Fruit fly (Drosophila melanogaster) whole organism, embryonic: ENCODE results near the gene CG8861.

ENCODE experiments used
- Aef1 ChIP-seq: fragments of 200-800 bp; sonication (Bioruptor generic); IDR thresholded peaks from 3 replicates; pipeline ENCODE4 v1.3.6; 2022; ENCODE audit warnings: missing biosample characterization, missing genetic modification characterization
- B-H2 ChIP-seq: fragments of 200-800 bp; sonication (Bioruptor generic); optimal IDR thresholded peaks from 2 replicates; lab custom pipeline; 2018; ENCODE audit warnings: missing biosample characterization, mild to moderate bottlenecking, missing genetic modification characterization
- CG10321 ChIP-seq: fragments of 200-800 bp; sonication (Bioruptor generic); IDR thresholded peaks from 2 replicates; pipeline ENCODE4 v1.3.6; 2022; ENCODE audit warnings: missing biosample characterization, missing genetic modification characterization
- CG10543 ChIP-seq: fragments of 200-800 bp; sonication (Bioruptor generic); optimal IDR thresholded peaks from 3 replicates; lab custom pipeline; 2017; ENCODE audit warnings: missing biosample characterization, mild to moderate bottlenecking, missing genetic modification characterization, moderate library complexity
- CG10979 ChIP-seq: fragments of 200-800 bp; sonication (Bioruptor generic); optimal IDR thresholded peaks from 2 replicates; lab custom pipeline; 2018; ENCODE audit warnings: missing biosample characterization, mild to moderate bottlenecking, missing genetic modification characterization, moderate library complexity
- CG11093 ChIP-seq: fragments of 200-800 bp; sonication (Bioruptor generic); IDR thresholded peaks from 3 replicates; pipeline ENCODE4 v1.3.6; 2022; ENCODE audit warnings: missing biosample characterization, missing genetic modification characterization
- CG11247 ChIP-seq: fragments of 200-800 bp; sonication (Bioruptor generic); IDR thresholded peaks from 2 replicates; pipeline ENCODE4 v1.3.6; 2022; ENCODE audit warnings: missing biosample characterization, missing genetic modification characterization
- CG12104 ChIP-seq: fragments of 200-800 bp; sonication (Bioruptor generic); optimal IDR thresholded peaks from 3 replicates; lab custom pipeline; 2016; ENCODE audit warnings: missing biosample characterization, missing genetic modification characterization
- CG12155 ChIP-seq: fragments of 200-800 bp; sonication (Bioruptor generic); optimal IDR thresholded peaks from 3 replicates; lab custom pipeline; 2016; ENCODE audit warnings: missing biosample characterization, missing genetic modification characterization
- CG12391 ChIP-seq: fragments of 200-800 bp; sonication (Bioruptor generic); optimal IDR thresholded peaks from 3 replicates; lab custom pipeline; 2018; ENCODE audit warnings: missing biosample characterization, mild to moderate bottlenecking, missing genetic modification characterization, moderate library complexity
- CG12659 ChIP-seq: fragments of 200-800 bp; sonication (Bioruptor generic); optimal IDR thresholded peaks from 3 replicates; lab custom pipeline; 2017; ENCODE audit warnings: mild to moderate bottlenecking, missing biosample characterization, missing genetic modification reagents, missing genetic modification characterization
- CG13775 ChIP-seq: fragments of 200-800 bp; sonication (Bioruptor generic); optimal IDR thresholded peaks from 3 replicates; lab custom pipeline; 2017; ENCODE audit warnings: missing biosample characterization, mild to moderate bottlenecking, missing genetic modification characterization
- CG14667 ChIP-seq: fragments of 200-800 bp; sonication (Bioruptor generic); IDR thresholded peaks from 2 replicates; pipeline ENCODE4 v1.3.6; 2022; ENCODE audit warnings: missing biosample characterization, missing genetic modification characterization
- CG15479 ChIP-seq: fragments of 200-800 bp; sonication (Bioruptor generic); optimal IDR thresholded peaks from 3 replicates; lab custom pipeline; 2019; ENCODE audit warnings: missing biosample characterization, mild to moderate bottlenecking, missing genetic modification characterization, moderate library complexity
- CG17361 ChIP-seq: fragments of 200-800 bp; sonication (Bioruptor generic); IDR thresholded peaks from 3 replicates; pipeline ENCODE4 v1.3.6; 2022; ENCODE audit warnings: missing biosample characterization, missing genetic modification characterization
- CG18262 ChIP-seq: fragments of 200-800 bp; optimal IDR thresholded peaks from 3 replicates; lab custom pipeline; 2019; ENCODE audit warnings: missing biosample characterization, mild to moderate bottlenecking, missing genetic modification characterization, moderate library complexity
- CG2120 ChIP-seq: fragments of 200-800 bp; sonication (Bioruptor generic); optimal IDR thresholded peaks from 3 replicates; lab custom pipeline; 2016; ENCODE audit warnings: missing biosample characterization, missing genetic modification characterization
- CG31224 ChIP-seq: fragments of 200-800 bp; sonication (Bioruptor generic); IDR thresholded peaks from 2 replicates; pipeline ENCODE4 v1.3.6; 2022; ENCODE audit warnings: missing biosample characterization, missing genetic modification characterization
- CG6854 ChIP-seq: fragments of 200-800 bp; sonication (Bioruptor generic); optimal IDR thresholded peaks from 3 replicates; lab custom pipeline; 2017; ENCODE audit warnings: missing biosample characterization, mild to moderate bottlenecking, missing genetic modification characterization
- CG7271 ChIP-seq: fragments of 200-800 bp; sonication (Bioruptor generic); optimal IDR thresholded peaks from 2 replicates; lab custom pipeline; 2018; ENCODE audit warnings: missing biosample characterization, mild to moderate bottlenecking, missing genetic modification characterization, moderate library complexity
- CG7745 ChIP-seq: fragments of 200-800 bp; sonication (Bioruptor generic); optimal IDR thresholded peaks from 2 replicates; lab custom pipeline; 2018; ENCODE audit warnings: missing biosample characterization, mild to moderate bottlenecking, missing genetic modification characterization, moderate library complexity
- CG8290 ChIP-seq, 3 experiments: fragments of 200-800 bp; sonication (Bioruptor generic); optimal IDR thresholded peaks; 2 replicates each; lab custom pipeline; 2016 to 2019; ENCODE audit warnings: missing biosample characterization in 3 of 3, missing genetic modification characterization in 3 of 3, mild to moderate bottlenecking in 2 of 3, moderate library complexity in 1 of 3
- CG9727 ChIP-seq: fragments of 200-800 bp; sonication (Bioruptor generic); optimal IDR thresholded peaks from 3 replicates; lab custom pipeline; 2017; ENCODE audit warnings: missing biosample characterization, mild to moderate bottlenecking, missing genetic modification characterization
- CrebB ChIP-seq: fragments of 200-800 bp; sonication (Bioruptor generic); optimal IDR thresholded peaks from 3 replicates; lab custom pipeline; 2018; ENCODE audit warnings: missing biosample characterization, mild to moderate bottlenecking, missing genetic modification characterization
- D19A ChIP-seq: fragments of 200-800 bp; optimal IDR thresholded peaks from 3 replicates; lab custom pipeline; 2019; ENCODE audit warnings: missing biosample characterization, mild to moderate bottlenecking, missing genetic modification characterization, moderate library complexity
- Dip3 ChIP-seq: fragments of 200-800 bp; sonication (Bioruptor generic); optimal IDR thresholded peaks from 3 replicates; lab custom pipeline; 2016; ENCODE audit warnings: missing biosample characterization, missing genetic modification characterization
- Dp ChIP-seq: fragments of 200-800 bp; sonication (Bioruptor generic); optimal IDR thresholded peaks from 2 replicates; lab custom pipeline; 2018; ENCODE audit warnings: missing biosample characterization, mild to moderate bottlenecking, missing genetic modification characterization, moderate library complexity
- HHEX ChIP-seq: fragments of 200-800 bp; sonication (Bioruptor generic); optimal IDR thresholded peaks from 3 replicates; lab custom pipeline; 2017; ENCODE audit warnings: missing biosample characterization, mild to moderate bottlenecking, missing genetic modification characterization, missing genetic modification reagents
- Hmr ChIP-seq: fragments of 200-800 bp; sonication (Bioruptor generic); optimal IDR thresholded peaks from 3 replicates; lab custom pipeline; 2017; ENCODE audit warnings: mild to moderate bottlenecking, missing biosample characterization, missing genetic modification reagents, missing genetic modification characterization
- Hr78 ChIP-seq, 2 experiments: fragments of 200-800 bp in 1 of 2; fragments of >200 bp in 1 of 2; sonication (Bioruptor generic) in 1 of 2; optimal IDR thresholded peaks; 2 replicates each; lab custom pipeline; 2017 to 2019; ENCODE audit warnings: missing biosample characterization in 2 of 2, missing genetic modification characterization in 2 of 2, mild to moderate bottlenecking in 1 of 2, moderate library complexity in 1 of 2
- Lim3 ChIP-seq: fragments of 200-800 bp; sonication (Bioruptor generic); IDR thresholded peaks from 2 replicates; pipeline ENCODE4 v1.3.6; 2022; ENCODE audit warnings: missing biosample characterization, missing genetic modification characterization
- MESR4 ChIP-seq: fragments of 200-800 bp; sonication (Bioruptor generic); optimal IDR thresholded peaks from 2 replicates; lab custom pipeline; 2018; ENCODE audit warnings: missing biosample characterization, mild to moderate bottlenecking, missing genetic modification characterization, moderate library complexity
- Med ChIP-seq: fragments of 200-800 bp; sonication (Bioruptor generic); peaks from one replicate; lab custom pipeline; 2016; ENCODE audit warnings: missing biosample characterization, missing genetic modification characterization, mild to moderate bottlenecking, inconsistent platforms, moderate library complexity
- Ravus ChIP-seq: fragments of 200-800 bp; sonication (Bioruptor generic); IDR thresholded peaks from 2 replicates; pipeline ENCODE4 v1.3.6; 2022; ENCODE audit warnings: missing biosample characterization, missing genetic modification characterization
- Side ChIP-seq: fragments of 200-800 bp; sonication (Bioruptor generic); optimal IDR thresholded peaks from 2 replicates; lab custom pipeline; 2016; ENCODE audit warnings: missing biosample characterization, missing genetic modification characterization
- abd-A ChIP-seq: fragments of 200-800 bp; sonication (Bioruptor generic); optimal IDR thresholded peaks from 3 replicates; lab custom pipeline; 2019; ENCODE audit warnings: missing biosample characterization, mild to moderate bottlenecking, missing genetic modification characterization, moderate library complexity
- br ChIP-seq: fragments of >200 bp; optimal IDR thresholded peaks from 2 replicates; lab custom pipeline; 2017
- chif ChIP-seq, 2 experiments: fragments of 200-800 bp; sonication (Bioruptor generic); optimal IDR thresholded peaks; 3 replicates each; lab custom pipeline; 2016; ENCODE audit warnings: missing biosample characterization in 2 of 2, missing genetic modification characterization in 2 of 2
- dmrt99B ChIP-seq: fragments of 200-800 bp; sonication (Bioruptor generic); optimal IDR thresholded peaks from 2 replicates; lab custom pipeline; 2018; ENCODE audit warnings: missing biosample characterization, mild to moderate bottlenecking, missing genetic modification characterization, moderate library complexity
- gcm2 ChIP-seq: fragments of 200-800 bp; sonication (Bioruptor generic); optimal IDR thresholded peaks from 2 replicates; lab custom pipeline; 2016; ENCODE audit warnings: missing biosample characterization, missing genetic modification characterization
- lilli ChIP-seq: fragments of 200-800 bp; sonication (Bioruptor generic); optimal IDR thresholded peaks from 3 replicates; lab custom pipeline; 2016; ENCODE audit warnings: missing biosample characterization, missing genetic modification characterization
- lola ChIP-seq, 3 experiments: fragments of >200 bp in 2 of 3; fragments of 200-800 bp in 1 of 3; sonication (Bioruptor generic) in 1 of 3; optimal IDR thresholded peaks; 2 replicates each; lab custom pipeline; 2017 to 2019; ENCODE audit warnings: missing biosample characterization in 3 of 3, missing genetic modification characterization in 3 of 3, mild to moderate bottlenecking in 1 of 3, moderate library complexity in 1 of 3
- mirr ChIP-seq: fragments of 200-800 bp; sonication (Bioruptor generic); optimal IDR thresholded peaks from 3 replicates; lab custom pipeline; 2018; ENCODE audit warnings: missing biosample characterization, mild to moderate bottlenecking, missing genetic modification characterization
- onecut ChIP-seq: fragments of 200-800 bp; sonication (Bioruptor generic); IDR thresholded peaks from 2 replicates; pipeline ENCODE4 v1.3.6; 2022; ENCODE audit warnings: missing biosample characterization, missing genetic modification characterization
- otp ChIP-seq: fragments of 200-800 bp; sonication (Bioruptor generic); IDR thresholded peaks from 3 replicates; pipeline ENCODE4, ENCODE4 v1.3.6; 2022; ENCODE audit warnings: missing biosample characterization, missing genetic modification characterization
- pros ChIP-seq: fragments of 200-800 bp; sonication (Bioruptor generic); optimal IDR thresholded peaks from 3 replicates; lab custom pipeline; 2019; ENCODE audit warnings: missing biosample characterization, mild to moderate bottlenecking, missing genetic modification characterization, moderate library complexity
- ro ChIP-seq: fragments of 200-800 bp; sonication (Bioruptor generic); IDR thresholded peaks from 2 replicates; pipeline ENCODE4 v1.3.6; 2022; ENCODE audit warnings: missing biosample characterization, missing genetic modification characterization
- row ChIP-seq: fragments of 200-800 bp; sonication (Bioruptor generic); IDR thresholded peaks from 3 replicates; pipeline ENCODE4 v1.3.6; 2022; ENCODE audit warnings: missing biosample characterization, missing genetic modification characterization
- stwl ChIP-seq: fragments of 200-800 bp; sonication (Bioruptor generic); optimal IDR thresholded peaks from 3 replicates; lab custom pipeline; 2018; ENCODE audit warnings: missing biosample characterization, mild to moderate bottlenecking, missing genetic modification characterization, moderate library complexity
- tgo ChIP-seq: fragments of 200-800 bp; sonication (Bioruptor generic); IDR thresholded peaks from 3 replicates; pipeline ENCODE4 v1.3.6; 2022; ENCODE audit warnings: missing biosample characterization, missing genetic modification characterization

The CG8861 gene

DNA sequence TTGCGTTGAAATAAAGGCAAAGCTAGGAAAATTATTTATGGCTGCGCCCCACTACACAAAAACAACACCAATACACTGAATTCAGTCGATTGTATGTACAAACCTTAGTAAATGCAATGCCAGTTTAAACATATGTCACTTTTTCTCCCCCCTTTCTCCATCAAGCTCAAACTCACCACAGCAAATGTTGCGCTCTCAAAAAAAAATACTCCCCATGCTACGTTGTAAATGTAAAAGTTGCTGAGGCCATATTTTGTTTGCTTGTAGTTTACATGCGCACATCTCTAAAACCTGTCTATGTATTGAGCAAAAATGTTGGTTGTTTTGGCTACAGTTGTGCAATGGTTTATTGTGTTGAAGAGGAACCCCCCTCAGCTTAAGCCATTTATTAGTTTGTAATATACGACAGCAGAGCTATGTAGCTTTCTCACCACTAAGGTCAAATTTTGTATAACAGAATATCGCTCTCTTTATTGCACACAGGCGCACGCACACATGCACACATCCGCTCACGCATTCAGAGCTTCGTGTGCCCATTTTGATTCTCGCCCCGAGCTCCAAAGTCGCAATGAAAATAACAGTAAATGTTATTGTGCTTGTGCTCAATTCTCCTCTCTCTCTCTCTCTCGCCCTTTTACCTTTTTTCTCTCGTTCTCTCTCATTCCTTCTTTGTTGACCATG lies 24.4 kb upstream of the CG8861 start (continued):
- TF ChIP-seq mirr (GFP tag; lab: Kevin White, UChicago), result peak; percentile 86
- no peak for TF ChIP-seq Lim3 (GFP tag; lab: Robert Waterston, UW)
- TF ChIP-seq Aef1 (GFP tag; lab: Robert Waterston, UW), result no peak
- TF ChIP-seq D19A, result no peak
- TF ChIP-seq otp (GFP tag; lab: Robert Waterston, UW), result no peak
- TF ChIP-seq lilli (GFP tag; lab: Kevin White, UChicago), result no peak
- no peak for TF ChIP-seq lola (GFP tag; optimal IDR thresholded peaks at IDR 0.05; lab: Kevin White, UChicago)
- no peak for TF ChIP-seq Med (GFP tag; lab: Kevin White, UChicago)
- no peak for TF ChIP-seq Ravus (GFP tag; lab: Robert Waterston, UW)
- TF ChIP-seq HHEX (GFP tag; lab: Kevin White, UChicago), result no peak
- TF ChIP-seq chif (GFP tag; optimal IDR thresholded peaks at IDR 0.05; lab: Kevin White, UChicago), result no peak
- TF ChIP-seq CG12659 (GFP tag; lab: Kevin White, UChicago), result no peak
- TF ChIP-seq CG17361 (GFP tag; lab: Robert Waterston, UW), result no peak
- no peak for TF ChIP-seq CG15479 (GFP tag; lab: Kevin White, UChicago)
- no peak for TF ChIP-seq ro (GFP tag; lab: Robert Waterston, UW)
- no peak for TF ChIP-seq CrebB
- TF ChIP-seq CG12155 (GFP tag; lab: Kevin White, UChicago), result no peak
- no peak for TF ChIP-seq CG12104 (GFP tag; lab: Kevin White, UChicago)
- no peak for TF ChIP-seq stwl (tag; lab: Kevin White, UChicago)
- peak; percentile 20 for TF ChIP-seq pros (GFP tag; lab: Kevin White, UChicago)
- TF ChIP-seq row, result no peak
- TF ChIP-seq tgo (GFP tag; lab: Robert Waterston, UW), result no peak
- no peak for TF ChIP-seq CG14667
- TF ChIP-seq CG11247 (GFP tag; lab: Robert Waterston, UW), result no peak
- peak; percentile 3 for TF ChIP-seq CG7745 (tag; lab: Kevin White, UChicago)
- peak; percentile 14 for TF ChIP-seq CG10543
- TF ChIP-seq CG9727, result no peak
- no peak for TF ChIP-seq Side (GFP tag; lab: Kevin White, UChicago)
- no peak for TF ChIP-seq CG6854 (GFP tag; lab: Kevin White, UChicago)
- no peak for TF ChIP-seq CG8290 (GFP tag; optimal IDR thresholded peaks at IDR 0.05; lab: Kevin White, UChicago)
- TF ChIP-seq CG8290 (tag; optimal IDR thresholded peaks at IDR 0.05; lab: Kevin White, UChicago), result no peak
- no peak for TF ChIP-seq dmrt99B
- peak in 1 of 2 experiments; percentile 95 for TF ChIP-seq Hr78 (GFP tag; optimal IDR thresholded peaks at IDR 0.05; lab: Kevin White, UChicago)
- no peak for TF ChIP-seq Dp (GFP tag; lab: Kevin White, UChicago)
- TF ChIP-seq Dip3 (GFP tag; lab: Kevin White, UChicago), result no peak
- TF ChIP-seq Hmr (GFP tag; lab: Kevin White, UChicago), result no peak
- no peak for TF ChIP-seq CG12391 (tag; lab: Kevin White, UChicago)
- no peak for TF ChIP-seq MESR4
- TF ChIP-seq CG31224, result no peak
- no peak for TF ChIP-seq CG11093 (GFP tag; lab: Robert Waterston, UW)
- TF ChIP-seq abd-A, result peak; percentile 99
- no peak for TF ChIP-seq CG10321 (GFP tag; lab: Robert Waterston, UW)
- no peak for TF ChIP-seq CG10979 (tag; lab: Kevin White, UChicago)
- TF ChIP-seq CG18262 (tag; lab: Kevin White, UChicago), result no peak
- no peak for TF ChIP-seq CG2120
- no peak for TF ChIP-seq onecut (GFP tag; lab: Robert Waterston, UW)
- no peak for TF ChIP-seq CG13775
- TF ChIP-seq br (lab: Kevin White, UChicago), result no peak
- no peak for TF ChIP-seq CG7271 (tag; lab: Kevin White, UChicago)
- no peak for TF ChIP-seq B-H2 (GFP tag; lab: Kevin White, UChicago)
- no peak for TF ChIP-seq gcm2 (GFP tag; lab: Kevin White, UChicago)
